Fruit fly (Drosophila melanogaster) whole organism, embryonic: ENCODE results near the gene CG5435.

Experiments used
- Atf-2 ChIP-seq: fragments of 200-800 bp; sonication (Bioruptor generic); optimal IDR thresholded peaks from 2 replicates; lab custom pipeline; 2016; ENCODE audit warnings: missing biosample characterization, missing genetic modification characterization
- CG11695 ChIP-seq: fragments of 200-800 bp; sonication (Bioruptor generic); IDR thresholded peaks from 3 replicates; pipeline ENCODE4 v1.3.6; 2022; ENCODE audit warnings: missing biosample characterization, missing genetic modification characterization
- CG1233 ChIP-seq: fragments of 200-800 bp; sonication (Bioruptor generic); optimal IDR thresholded peaks from 4 replicates; lab custom pipeline; 2018; ENCODE audit warnings: missing biosample characterization, mild to moderate bottlenecking, missing genetic modification characterization
- CG13287 ChIP-seq: fragments of 200-800 bp; sonication (Bioruptor generic); IDR thresholded peaks from 2 replicates; pipeline ENCODE4 v1.3.6; 2022; ENCODE audit warnings: missing biosample characterization, missing genetic modification characterization; ENCODE audit not compliant: partially characterized antibody
- CG13296 ChIP-seq: fragments of 200-800 bp; sonication (Bioruptor generic); optimal IDR thresholded peaks from 3 replicates; lab custom pipeline; 2018; ENCODE audit warnings: missing biosample characterization, mild to moderate bottlenecking, missing genetic modification characterization
- CG14050 ChIP-seq: fragments of 200-800 bp; sonication (Bioruptor generic); IDR thresholded peaks from 3 replicates; pipeline ENCODE4 v1.3.6; 2022; ENCODE audit warnings: missing biosample characterization, missing genetic modification characterization
- CG15011 ChIP-seq: fragments of 200-800 bp; sonication (Bioruptor generic); optimal IDR thresholded peaks from 3 replicates; lab custom pipeline; 2018; ENCODE audit warnings: missing biosample characterization, mild to moderate bottlenecking, missing genetic modification characterization
- CG1603 ChIP-seq: fragments of 200-800 bp; sonication (Bioruptor generic); optimal IDR thresholded peaks from 2 replicates; lab custom pipeline; 2019; ENCODE audit warnings: missing biosample characterization, mild to moderate bottlenecking, missing genetic modification characterization, moderate library complexity
- CG17359 ChIP-seq: fragments of 200-800 bp; sonication (Bioruptor generic); optimal IDR thresholded peaks from 3 replicates; lab custom pipeline; 2018; ENCODE audit warnings: missing biosample characterization, mild to moderate bottlenecking, missing genetic modification characterization, moderate library complexity
- CG17912 ChIP-seq: fragments of 200-800 bp; sonication (Bioruptor generic); optimal IDR thresholded peaks from 2 replicates; lab custom pipeline; 2018; ENCODE audit warnings: missing biosample characterization, mild to moderate bottlenecking, missing genetic modification characterization
- CG2202 ChIP-seq: fragments of 200-800 bp; sonication (Bioruptor generic); optimal IDR thresholded peaks from 2 replicates; lab custom pipeline; 2018; ENCODE audit warnings: missing biosample characterization, mild to moderate bottlenecking, missing genetic modification characterization
- CG3281 ChIP-seq: fragments of 200-800 bp; sonication (Bioruptor generic); optimal IDR thresholded peaks from 3 replicates; lab custom pipeline; 2017; ENCODE audit warnings: missing biosample characterization, mild to moderate bottlenecking, missing genetic modification characterization
- CG4820 ChIP-seq: fragments of 200-800 bp; sonication (Bioruptor generic); optimal IDR thresholded peaks from 3 replicates; lab custom pipeline; 2016; ENCODE audit warnings: missing biosample characterization, missing genetic modification characterization
- CG8089 ChIP-seq: fragments of 200-800 bp; sonication (Bioruptor generic); optimal IDR thresholded peaks from 3 replicates; lab custom pipeline; 2016; ENCODE audit warnings: missing biosample characterization, missing genetic modification characterization
- CG8944 ChIP-seq: fragments of 200-800 bp; sonication (Bioruptor generic); optimal IDR thresholded peaks from 3 replicates; lab custom pipeline; 2016; ENCODE audit warnings: missing biosample characterization, missing genetic modification characterization
- CG9727 ChIP-seq: fragments of 200-800 bp; sonication (Bioruptor generic); optimal IDR thresholded peaks from 3 replicates; lab custom pipeline; 2017; ENCODE audit warnings: missing biosample characterization, mild to moderate bottlenecking, missing genetic modification characterization
- CG9876 ChIP-seq: fragments of 200-800 bp; sonication (Bioruptor generic); optimal IDR thresholded peaks from 2 replicates; lab custom pipeline; 2016; ENCODE audit warnings: missing biosample characterization, missing genetic modification characterization
- Chrac-16 ChIP-seq: fragments of 200-800 bp; sonication (Bioruptor generic); optimal IDR thresholded peaks from 3 replicates; lab custom pipeline; 2016; ENCODE audit warnings: missing biosample characterization, missing genetic modification characterization
- CkIIα-i1 ChIP-seq: fragments of 200-800 bp; sonication (Bioruptor generic); IDR thresholded peaks from 2 replicates; pipeline ENCODE4 v1.3.6; 2022; ENCODE audit warnings: missing biosample characterization, missing genetic modification characterization
- CrebB ChIP-seq: fragments of 200-800 bp; sonication (Bioruptor generic); optimal IDR thresholded peaks from 3 replicates; lab custom pipeline; 2018; ENCODE audit warnings: missing biosample characterization, mild to moderate bottlenecking, missing genetic modification characterization
- Dad ChIP-seq: fragments of 200-800 bp; sonication (Bioruptor generic); optimal IDR thresholded peaks from 3 replicates; lab custom pipeline; 2016; ENCODE audit warnings: missing biosample characterization, missing genetic modification characterization
- Ets97D ChIP-seq: fragments of 200-800 bp; sonication (Bioruptor generic); optimal IDR thresholded peaks from 3 replicates; lab custom pipeline; 2016; ENCODE audit warnings: missing biosample characterization, missing genetic modification characterization
- Fer3 ChIP-seq: fragments of 200-800 bp; sonication (Bioruptor generic); optimal IDR thresholded peaks from 2 replicates; lab custom pipeline; 2018; ENCODE audit warnings: missing biosample characterization, mild to moderate bottlenecking, missing genetic modification characterization, moderate library complexity
- Gug ChIP-seq: fragments of 200-800 bp; sonication (Bioruptor generic); IDR thresholded peaks from 4 replicates; pipeline ENCODE4 v1.3.6; 2022; ENCODE audit warnings: missing biosample characterization, missing genetic modification characterization
- HHEX ChIP-seq: fragments of 200-800 bp; sonication (Bioruptor generic); optimal IDR thresholded peaks from 3 replicates; lab custom pipeline; 2017; ENCODE audit warnings: missing biosample characterization, mild to moderate bottlenecking, missing genetic modification characterization, missing genetic modification reagents
- Hsf ChIP-seq: fragments of 200-800 bp; sonication (Bioruptor generic); optimal IDR thresholded peaks from 3 replicates; lab custom pipeline; 2016; ENCODE audit warnings: missing biosample characterization, missing genetic modification characterization
- Lhr ChIP-seq: fragments of 200-800 bp; sonication (Bioruptor generic); optimal IDR thresholded peaks from 3 replicates; lab custom pipeline; 2017; ENCODE audit warnings: mild to moderate bottlenecking, missing biosample characterization, missing genetic modification reagents, missing genetic modification characterization
- NK7.1 ChIP-seq: fragments of 200-800 bp; sonication (Bioruptor generic); optimal IDR thresholded peaks from 3 replicates; lab custom pipeline; 2016; ENCODE audit warnings: missing biosample characterization, missing genetic modification characterization
- Nf-YA ChIP-seq: fragments of 200-800 bp; sonication (Bioruptor generic); IDR thresholded peaks from 2 replicates; pipeline ENCODE4 v1.3.6; 2022; ENCODE audit warnings: missing biosample characterization, missing genetic modification characterization
- Pdp1 ChIP-seq, 2 experiments: fragments of 200-800 bp; sonication (Bioruptor generic); optimal IDR thresholded peaks; 3 replicates each; lab custom pipeline; 2016; ENCODE audit warnings: missing biosample characterization in 2 of 2, missing genetic modification characterization in 2 of 2, mild to moderate bottlenecking in 1 of 2, moderate library complexity in 1 of 2
- Ptx1 ChIP-seq: fragments of 200-800 bp; sonication (Bioruptor generic); IDR thresholded peaks from 2 replicates; pipeline ENCODE4 v1.3.6; 2022; ENCODE audit warnings: missing biosample characterization, missing genetic modification characterization
- TFAM ChIP-seq: fragments of 200-800 bp; sonication (Bioruptor generic); optimal IDR thresholded peaks from 2 replicates; lab custom pipeline; 2017; ENCODE audit warnings: missing biosample characterization, missing genetic modification characterization, inconsistent platforms
- ash1 ChIP-seq: fragments of 200-800 bp; sonication (Bioruptor generic); optimal IDR thresholded peaks from 2 replicates; lab custom pipeline; 2018; ENCODE audit warnings: missing biosample characterization, mild to moderate bottlenecking, missing genetic modification characterization
- corto ChIP-seq: fragments of 200-800 bp; sonication (Bioruptor generic); optimal IDR thresholded peaks from 2 replicates; lab custom pipeline; 2016; ENCODE audit warnings: missing biosample characterization, mild to moderate bottlenecking, missing genetic modification characterization, moderate library complexity
- danr ChIP-seq: fragments of 200-800 bp; sonication (Bioruptor generic); IDR thresholded peaks from 2 replicates; pipeline ENCODE4 v1.3.6; 2022; ENCODE audit warnings: missing biosample characterization, missing genetic modification characterization
- dati ChIP-seq: fragments of 200-800 bp; sonication (Bioruptor generic); IDR thresholded peaks from 2 replicates; pipeline ENCODE4 v1.3.6; 2022; ENCODE audit warnings: missing biosample characterization, missing genetic modification characterization
- fu2 ChIP-seq: fragments of 200-800 bp; sonication (Bioruptor generic); optimal IDR thresholded peaks from 2 replicates; lab custom pipeline; 2016; ENCODE audit warnings: missing biosample characterization, missing genetic modification characterization
- gce ChIP-seq: fragments of 200-800 bp; sonication (Bioruptor generic); IDR thresholded peaks from 3 replicates; pipeline ENCODE4 v1.3.6; 2022; ENCODE audit warnings: missing biosample characterization, missing genetic modification characterization
- gsb-n ChIP-seq: fragments of 200-800 bp; sonication (Bioruptor generic); optimal IDR thresholded peaks from 3 replicates; lab custom pipeline; 2018; ENCODE audit warnings: missing biosample characterization, mild to moderate bottlenecking, missing genetic modification characterization
- hb ChIP-seq: fragments of 200-800 bp; sonication (Bioruptor generic); IDR thresholded peaks from 3 replicates; pipeline ENCODE4 v1.3.6; 2022; ENCODE audit warnings: missing biosample characterization, missing genetic modification characterization; ENCODE audit not compliant: partially characterized antibody
- hkb ChIP-seq, 2 experiments: fragments of 200-800 bp in 1 of 2; fragments of >200 bp in 1 of 2; sonication (Bioruptor generic) in 1 of 2; IDR thresholded peaks in 1 of 2; optimal IDR thresholded peaks in 1 of 2; 2 replicates each; pipeline versions ENCODE4 v1.3.6 to Lab custom; 2017 to 2022; ENCODE audit warnings: missing biosample characterization in 1 of 2, missing genetic modification characterization in 1 of 2
- mld ChIP-seq: fragments of 200-800 bp; sonication (Bioruptor generic); IDR thresholded peaks from 3 replicates; pipeline ENCODE4 v1.3.6; 2022; ENCODE audit warnings: missing biosample characterization, missing genetic modification characterization; ENCODE audit not compliant: partially characterized antibody
- nmo ChIP-seq: fragments of 200-800 bp; sonication (Bioruptor generic); optimal IDR thresholded peaks from 2 replicates; lab custom pipeline; 2018; ENCODE audit warnings: missing biosample characterization, mild to moderate bottlenecking, missing genetic modification characterization, moderate library complexity
- oc ChIP-seq: fragments of 200-800 bp; sonication (Bioruptor generic); optimal IDR thresholded peaks from 2 replicates; lab custom pipeline; 2018; ENCODE audit warnings: missing biosample characterization, mild to moderate bottlenecking, missing genetic modification characterization, moderate library complexity
- pros ChIP-seq: fragments of 200-800 bp; sonication (Bioruptor generic); optimal IDR thresholded peaks from 3 replicates; lab custom pipeline; 2019; ENCODE audit warnings: missing biosample characterization, mild to moderate bottlenecking, missing genetic modification characterization, moderate library complexity
- pum ChIP-seq: fragments of 200-800 bp; sonication (Bioruptor generic); optimal IDR thresholded peaks from 2 replicates; lab custom pipeline; 2016; ENCODE audit warnings: missing biosample characterization, missing genetic modification characterization
- tgo ChIP-seq: fragments of 200-800 bp; sonication (Bioruptor generic); IDR thresholded peaks from 3 replicates; pipeline ENCODE4 v1.3.6; 2022; ENCODE audit warnings: missing biosample characterization, missing genetic modification characterization
- vnd ChIP-seq: fragments of 200-800 bp; sonication (Bioruptor generic); IDR thresholded peaks from 3 replicates; pipeline ENCODE4 v1.3.6; 2022; ENCODE audit warnings: missing biosample characterization, missing genetic modification characterization; ENCODE audit not compliant: partially characterized antibody
- wdn ChIP-seq: fragments of 200-800 bp; sonication (Bioruptor generic); IDR thresholded peaks from 2 replicates; pipeline ENCODE4 v1.3.6; 2022; ENCODE audit warnings: missing biosample characterization, missing genetic modification characterization
- yki ChIP-seq: fragments of >200 bp; optimal IDR thresholded peaks from 3 replicates; lab custom pipeline; 2018
- zen ChIP-seq: fragments of 200-800 bp; sonication (Bioruptor generic); optimal IDR thresholded peaks from 3 replicates; lab custom pipeline; 2018; ENCODE audit warnings: missing biosample characterization, mild to moderate bottlenecking, missing genetic modification characterization, moderate library complexity

Gene CG5435

DNA sequence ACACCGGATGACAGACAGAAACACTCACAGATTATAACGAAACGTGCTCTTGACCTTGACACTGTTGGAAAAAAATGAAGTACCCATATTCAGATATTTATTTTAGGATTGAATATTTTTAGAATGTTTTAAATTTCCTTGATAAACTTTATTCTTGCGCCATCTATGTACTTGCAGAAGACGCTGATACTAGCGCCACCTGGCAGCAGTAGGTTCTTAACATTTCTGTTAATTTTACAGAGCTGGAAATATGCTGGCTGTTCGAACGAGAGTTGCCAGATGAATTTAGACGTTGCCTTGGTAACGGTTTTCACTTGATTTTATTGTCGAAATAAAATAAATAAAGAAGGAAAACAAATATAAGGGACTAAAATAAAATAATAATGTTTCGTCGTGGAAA is 6.1 kb downstream of the CG5435 start, which contains the start of gene Fam92 (continued):
- TF ChIP-seq wdn (GFP tag; lab: Robert Waterston, UW) (no peak), HHEX (GFP tag; lab: Kevin White, UChicago) (peak; percentile 37), CG3281 (peak; percentile 12), Ets97D (GFP tag; lab: Kevin White, UChicago) (peak; percentile 68), CkIIα-i1 (GFP tag; lab: Robert Waterston, UW) (no peak), NK7.1 (GFP tag; lab: Kevin White, UChicago) (peak; percentile 1), nmo (GFP tag; lab: Kevin White, UChicago) (peak; percentile 33), yki (lab: Kevin White, UChicago) (no peak), CrebB (tag; lab: Kevin White, UChicago) (no peak), CG9876 (GFP tag; lab: Kevin White, UChicago) (no peak), hkb (optimal IDR thresholded peaks at IDR 0.05; lab: Kevin White, UChicago) (no peak), hkb (GFP tag; IDR thresholded peaks at IDR 0.05; lab: Robert Waterston, UW) (peak; percentile 58), dati (no peak), mld (GFP tag; lab: Robert Waterston, UW) (no peak), Chrac-16 (peak; percentile 57), tgo (peak; percentile 39; the same call in 2 of the 3 replicates), ash1 (GFP tag; lab: Kevin White, UChicago) (no peak), fu2 (GFP tag; lab: Kevin White, UChicago) (peak; percentile 6), pros (no peak), Dad (GFP tag; lab: Kevin White, UChicago) (no peak), corto (GFP tag; lab: Kevin White, UChicago) (no peak), zen (tag; lab: Kevin White, UChicago) (peak; percentile 24), gce (GFP tag; lab: Robert Waterston, UW) (no peak), Hsf (peak; percentile 62), CG13296 (peak; percentile 21), CG17359 (tag; lab: Kevin White, UChicago) (peak; percentile 67), CG8944 (GFP tag; lab: Kevin White, UChicago) (peak; percentile 36), gsb-n (tag; lab: Kevin White, UChicago) (peak; percentile 48), CG15011 (GFP tag; lab: Kevin White, UChicago) (no peak), hb (GFP tag; lab: Robert Waterston, UW) (no peak), CG17912 (peak; percentile 63), CG1233 (GFP tag; lab: Kevin White, UChicago) (peak; percentile 41), CG9727 (GFP tag; lab: Kevin White, UChicago) (peak; percentile 11), CG1603 (peak; percentile 70), Fer3 (tag; lab: Kevin White, UChicago) (peak; percentile 44), CG8089 (no peak), Ptx1 (GFP tag; lab: Robert Waterston, UW) (peak; percentile 18; the same call in 1 of the 2 replicates), pum (peak; percentile 43), CG14050 (GFP tag; lab: Robert Waterston, UW) (no peak; the same call in 2 of the 3 replicates), TFAM (GFP tag; lab: Kevin White, UChicago) (no peak), CG13287 (GFP tag; lab: Robert Waterston, UW) (peak; percentile 31; the same call in 1 of the 2 replicates), Pdp1 (GFP tag; optimal IDR thresholded peaks at IDR 0.05; lab: Kevin White, UChicago) (peak; percentile 45 to 55), oc (tag; lab: Kevin White, UChicago) (no peak), Atf-2 (GFP tag; lab: Kevin White, UChicago) (peak; percentile 24), danr (no peak), CG11695 (GFP tag; lab: Robert Waterston, UW) (no peak), Gug (GFP tag; lab: Robert Waterston, UW) (0 out of 4 replicates have a peak, but pooled peaks have one; percentile 18), CG2202 (tag; lab: Kevin White, UChicago) (no peak), vnd (GFP tag; lab: Robert Waterston, UW) (no peak), CG4820 (GFP tag; lab: Kevin White, UChicago) (no peak), Nf-YA (GFP tag; lab: Robert Waterston, UW) (no peak), Lhr (GFP tag; lab: Kevin White, UChicago) (peak; percentile 79)
